Fruit fly (Drosophila melanogaster): ENCODE measurements around the gene CG5194.

The CG5194 gene

dm6 chr3L:9009738-9010137 is at the start of gene CG5194:
Gene CG5194, minus strand, starts transcription at chr3L:9009838.
- TF ChIP-seq Eip75B (GFP tag; optimal IDR thresholded peaks at IDR 0.05) (no peak), topi (GFP tag; optimal IDR thresholded peaks at IDR 0.05) (no peak), CG8119 (GFP tag; IDR thresholded peaks at IDR 0.05) (no peak), CG3919 (GFP tag; optimal IDR thresholded peaks at IDR 0.05) (no peak), acj6 (GFP tag; optimal IDR thresholded peaks at IDR 0.05) (no peak), Hr39 (GFP tag; optimal IDR thresholded peaks at IDR 0.05) (no peak), Ets21C (GFP tag; optimal IDR thresholded peaks at IDR 0.05) (no peak), CG10669 (GFP tag; optimal IDR thresholded peaks at IDR 0.05) (no peak), Hr38 (GFP tag; optimal IDR thresholded peaks at IDR 0.05) (no peak), CG6163 (GFP tag; IDR thresholded peaks at IDR 0.05) (no peak), CG10631 (GFP tag; optimal IDR thresholded peaks at IDR 0.05) (no peak), CG8632 (GFP tag; optimal IDR thresholded peaks at IDR 0.05) (no peak), salr (GFP tag; optimal IDR thresholded peaks at IDR 0.05) (no peak), esn (GFP tag; optimal IDR thresholded peaks at IDR 0.05) (no peak), fd85E (GFP tag; optimal IDR thresholded peaks at IDR 0.05) (no peak), CG3032 (tag; optimal IDR thresholded peaks at IDR 0.05) (no peak), CG8319 (GFP tag; optimal IDR thresholded peaks at IDR 0.05) (no peak), ss (GFP tag; optimal IDR thresholded peaks at IDR 0.05) (no peak), lz (GFP tag; optimal IDR thresholded peaks at IDR 0.05) (no peak), Hr4 (GFP tag; optimal IDR thresholded peaks at IDR 0.05) (no peak)

- TF ChIP-seq CG32006 (GFP tag; optimal IDR thresholded peaks at IDR 0.05) = peak; percentile 97
- TF ChIP-seq CG4318 (GFP tag; optimal IDR thresholded peaks at IDR 0.05) = peak; percentile 93
- TF ChIP-seq Eip78C (GFP tag) = peak; percentile 99
- peak; percentile 97 for TF ChIP-seq CG34406 (GFP tag; optimal IDR thresholded peaks at IDR 0.05)
- TF ChIP-seq CG6808 (GFP tag; optimal IDR thresholded peaks at IDR 0.05) = peak; percentile 95
- TF ChIP-seq eg (GFP tag; IDR thresholded peaks at IDR 0.05) = peak; percentile 97
- TF ChIP-seq topi (GFP tag; optimal IDR thresholded peaks at IDR 0.05) = peak; percentile 95
- peak; percentile 95 for TF ChIP-seq lz (GFP tag; optimal IDR thresholded peaks at IDR 0.05)
- peak; percentile 94 for TF ChIP-seq CG6276 (GFP tag; optimal IDR thresholded peaks at IDR 0.05)
- TF ChIP-seq cyc (GFP tag; optimal IDR thresholded peaks at IDR 0.05) = peak; percentile 94
- peak; percentile 95 for TF ChIP-seq CG9139 (GFP tag; optimal IDR thresholded peaks at IDR 0.05)
- peak; percentile 98 for TF ChIP-seq CG8119 (GFP tag; IDR thresholded peaks at IDR 0.05)
- TF ChIP-seq Smox (GFP tag; optimal IDR thresholded peaks at IDR 0.05) = peak; percentile 95
- peak; percentile 88 for TF ChIP-seq fd85E (GFP tag; optimal IDR thresholded peaks at IDR 0.05)
- TF ChIP-seq CG31627 (GFP tag; optimal IDR thresholded peaks at IDR 0.05) = peak; percentile 91
- peak; percentile 98 for TF ChIP-seq acj6 (GFP tag; optimal IDR thresholded peaks at IDR 0.05)
- TF ChIP-seq salr (GFP tag; optimal IDR thresholded peaks at IDR 0.05) = peak; percentile 87 to 96
- TF ChIP-seq net (GFP tag; optimal IDR thresholded peaks at IDR 0.05) = peak; percentile 95
- peak; percentile 93 for TF ChIP-seq Sox14 (GFP tag; optimal IDR thresholded peaks at IDR 0.05)
- peak; percentile 96 for TF ChIP-seq Gug (GFP tag; IDR thresholded peaks at IDR 0.05)
- peak; percentile 99 for TF ChIP-seq Blimp-1 (GFP tag; optimal IDR thresholded peaks at IDR 0.05)
- peak; percentile 86 for TF ChIP-seq Ets21C (GFP tag; optimal IDR thresholded peaks at IDR 0.05)
- TF ChIP-seq Sox15 (GFP tag; optimal IDR thresholded peaks at IDR 0.05) = peak; percentile 88
- TF ChIP-seq Ets96B (tag; optimal IDR thresholded peaks at IDR 0.05) = peak; percentile 98
- TF ChIP-seq CG6163 (GFP tag; IDR thresholded peaks at IDR 0.05) = peak; percentile 98
- peak; percentile 95 for TF ChIP-seq pdm3 (GFP tag; optimal IDR thresholded peaks at IDR 0.05)
- TF ChIP-seq OdsH (GFP tag; optimal IDR thresholded peaks at IDR 0.05) = peak; percentile 98
- peak; percentile 97 for TF ChIP-seq spab (GFP tag; optimal IDR thresholded peaks at IDR 0.05)
- TF ChIP-seq CG3032 (tag; optimal IDR thresholded peaks at IDR 0.05) = peak; percentile 99
- TF ChIP-seq vri (GFP tag; optimal IDR thresholded peaks at IDR 0.05) = peak; percentile 94
- peak; percentile 97 for TF ChIP-seq fd59A (GFP tag; optimal IDR thresholded peaks at IDR 0.05)
- TF ChIP-seq dsx (GFP tag; optimal IDR thresholded peaks at IDR 0.05; ENCODE audit: poor library complexity, severe bottlenecking) = peak; percentile 97
- peak; percentile 93 for TF ChIP-seq CG11294 (GFP tag; IDR thresholded peaks at IDR 0.05)
- TF ChIP-seq Hr38 (GFP tag; optimal IDR thresholded peaks at IDR 0.05) = no peak
- TF ChIP-seq svp (GFP tag) = peak; percentile 98
- TF ChIP-seq CG1621 (tag; optimal IDR thresholded peaks at IDR 0.05) = peak; percentile 93
- TF ChIP-seq CG10631 (GFP tag; optimal IDR thresholded peaks at IDR 0.05) = peak; percentile 99
- TF ChIP-seq CG15336 (GFP tag; IDR thresholded peaks at IDR 0.05) = peak; percentile 98
- TF ChIP-seq CG8319 (GFP tag; optimal IDR thresholded peaks at IDR 0.05) = peak; percentile 94
- TF ChIP-seq CG3919 (GFP tag; optimal IDR thresholded peaks at IDR 0.05) = peak; percentile 98
Measured at dm6 chr3L:9057429-9058088, 47.9 kb upstream of the CG5194 start.

Data from whole organism, prepupa.